Worm (Caenorhabditis elegans) whole organism, L4/young adult: ENCODE data around the gene alg-3.

ENCODE experiments used
- W03F9.2 ChIP-seq: fragments of 150-350 bp; optimal IDR thresholded peaks from 2 replicates; lab custom pipeline; 2014; ENCODE audit warnings: missing biosample characterization, missing genetic modification characterization
- dao-5 ChIP-seq: sonication (generic microtip); optimal IDR thresholded peaks from 2 replicates; lab custom pipeline; 2016; ENCODE audit warnings: missing genotype, missing genetic modification characterization, moderate library complexity, missing compliant biosample characterization
- him-1 ChIP-seq: sonication (generic microtip); optimal IDR thresholded peaks from 2 replicates; lab custom pipeline; 2016; ENCODE audit warnings: missing genotype, missing genetic modification reagents, missing genetic modification characterization, missing compliant biosample characterization

- no peak for TF ChIP-seq him-1
- no peak for TF ChIP-seq dao-5
- no peak for TF ChIP-seq W03F9.2
These were observed 9.2 kb downstream of the alg-3 start for ce11 chrIV:11713289-11713688.
